Fruit fly (Drosophila melanogaster): ENCODE results near the gene CG33725.

Gene CG33725

dm6 chr3L:12482246-12482645 lies at the start of gene CG33725:
CG33725 (plus strand) TSS chr3L:12482609.
- no peak for TF ChIP-seq CG17801 (GFP tag; optimal IDR thresholded peaks at IDR 0.05; ENCODE audit: partially characterized antibody)

DNA sequence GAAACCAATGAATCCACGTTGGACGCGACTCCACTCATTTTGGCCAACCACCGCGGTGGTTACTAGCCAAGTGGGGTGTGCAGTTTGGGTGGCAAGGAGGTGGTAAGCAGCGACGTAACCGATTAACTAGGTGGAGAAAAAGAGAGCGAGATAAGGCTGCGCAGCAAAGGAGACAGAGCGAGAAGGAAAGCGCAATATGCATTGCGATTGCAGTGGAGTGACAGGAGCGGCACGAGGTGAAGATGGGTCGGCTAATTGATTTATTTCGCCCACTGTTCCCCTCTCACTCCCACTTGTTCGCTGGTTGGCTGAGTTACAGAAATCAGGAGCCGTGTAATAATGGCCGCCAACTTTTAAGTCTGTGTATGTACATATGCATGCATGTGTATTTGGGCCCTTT lies 48.7 kb upstream of the CG33725 start:
- no peak for TF ChIP-seq CG17801 (GFP tag; optimal IDR thresholded peaks at IDR 0.05; ENCODE audit: partially characterized antibody)

DNA sequence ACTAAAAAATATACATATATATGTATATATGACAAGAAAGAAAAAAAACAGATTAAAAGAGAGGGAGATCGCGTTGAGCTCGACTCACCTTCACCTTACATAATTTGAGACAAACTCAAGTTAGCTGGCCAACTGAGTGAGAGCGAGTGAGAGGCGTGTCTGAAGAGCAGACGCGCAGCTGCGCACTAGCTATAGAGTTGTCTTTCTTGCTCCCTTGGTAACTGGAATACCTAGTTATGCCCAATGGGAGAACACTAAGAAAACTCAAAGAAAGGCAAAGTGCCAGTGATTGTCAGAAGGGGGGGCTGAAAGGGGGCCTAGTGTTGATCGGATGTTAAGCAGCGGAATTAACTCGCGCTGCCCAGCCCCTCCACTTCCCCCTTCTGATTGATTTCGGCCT lies 48.0 kb upstream of the CG33725 start:
- TF ChIP-seq CG17801 (GFP tag; optimal IDR thresholded peaks at IDR 0.05; ENCODE audit: partially characterized antibody), result no peak

DNA sequence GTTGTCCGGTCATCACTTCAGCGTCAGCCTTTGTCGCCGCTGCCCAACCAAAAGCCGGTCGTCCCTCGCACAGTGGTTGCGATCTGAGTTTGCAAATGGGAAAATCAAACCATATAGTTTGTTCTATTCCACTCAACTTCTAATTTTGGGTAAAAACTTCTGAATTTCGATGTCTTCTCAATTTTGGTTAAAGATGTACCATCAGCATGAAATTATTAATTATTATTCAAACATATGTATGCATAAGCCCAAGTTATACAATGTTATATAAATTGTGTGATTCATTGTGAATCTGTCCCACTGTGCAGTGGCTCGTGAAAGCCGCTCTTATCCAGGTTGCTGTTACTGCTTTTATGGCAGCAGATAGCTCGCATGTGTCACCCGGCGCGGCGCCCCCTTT lies 39.8 kb upstream of the CG33725 start:
- no peak for TF ChIP-seq CG17801 (GFP tag; optimal IDR thresholded peaks at IDR 0.05; ENCODE audit: partially characterized antibody)

- TF ChIP-seq CG17801 (GFP tag; optimal IDR thresholded peaks at IDR 0.05; ENCODE audit: partially characterized antibody), result no peak
These were observed 38.4 kb upstream of the CG33725 start for dm6 chr3L:12444040-12444439.

DNA sequence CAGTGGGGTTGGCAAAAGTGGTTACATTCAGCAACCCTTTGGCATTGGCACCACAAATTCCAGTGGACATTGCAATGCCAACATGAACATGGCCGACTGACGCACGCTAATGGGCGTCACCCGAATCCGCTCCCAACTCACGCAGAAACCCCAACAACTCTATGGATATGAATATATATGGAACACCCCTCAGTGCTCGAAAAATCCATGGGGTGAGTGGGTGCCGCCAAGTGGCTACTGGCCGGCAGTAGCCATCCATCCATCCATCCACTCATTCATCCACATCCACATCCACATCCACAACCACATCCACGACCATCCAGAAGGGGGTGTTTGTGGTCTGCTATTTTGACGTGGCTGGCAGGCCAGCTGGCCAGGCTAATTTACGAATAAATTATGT lies 35.3 kb upstream of the CG33725 start:
- no peak for TF ChIP-seq CG17801 (GFP tag; optimal IDR thresholded peaks at IDR 0.05; ENCODE audit: partially characterized antibody)

dm6 chr3L:12447501-12447900 lies 34.9 kb upstream of the CG33725 start:
- TF ChIP-seq CG17801 (GFP tag; optimal IDR thresholded peaks at IDR 0.05; ENCODE audit: partially characterized antibody), result no peak

dm6 chr3L:12453529-12453928 lies 28.9 kb upstream of the CG33725 start:
- no peak for TF ChIP-seq CG17801 (GFP tag; optimal IDR thresholded peaks at IDR 0.05; ENCODE audit: partially characterized antibody)

dm6 chr3L:12455034-12455433 lies 27.4 kb upstream of the CG33725 start:
- TF ChIP-seq CG17801 (GFP tag; optimal IDR thresholded peaks at IDR 0.05; ENCODE audit: partially characterized antibody), result no peak

dm6 chr3L:12456916-12457662 lies 25.3 kb upstream of the CG33725 start:
- TF ChIP-seq CG17801 (GFP tag; optimal IDR thresholded peaks at IDR 0.05; ENCODE audit: partially characterized antibody), result no peak

- TF ChIP-seq CG17801 (GFP tag; optimal IDR thresholded peaks at IDR 0.05; ENCODE audit: partially characterized antibody), result no peak
These were observed 20.5 kb upstream of the CG33725 start for dm6 chr3L:12461953-12462352.

dm6 chr3L:12463580-12463979 lies 18.8 kb upstream of the CG33725 start:
- TF ChIP-seq CG17801 (GFP tag; optimal IDR thresholded peaks at IDR 0.05; ENCODE audit: partially characterized antibody), result no peak

DNA sequence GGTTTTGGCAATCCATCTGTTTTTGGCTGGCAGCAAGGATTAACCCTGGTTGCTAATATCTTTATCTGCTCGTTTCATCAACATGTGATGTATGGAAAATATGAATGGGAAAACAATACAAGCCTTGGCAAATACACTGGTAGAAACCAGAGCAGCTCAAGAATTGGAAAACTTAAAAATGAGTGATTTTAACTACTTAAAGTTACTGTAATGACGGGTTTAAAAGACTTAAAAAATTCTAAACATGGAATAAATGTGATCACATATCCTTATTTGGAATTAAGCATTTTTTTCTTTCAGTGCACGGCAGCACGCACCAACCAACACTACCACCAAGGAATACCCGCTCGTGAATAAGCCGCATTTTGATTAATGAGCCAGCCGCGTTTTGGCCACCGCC lies 17.2 kb upstream of the CG33725 start:
- TF ChIP-seq CG17801 (GFP tag; optimal IDR thresholded peaks at IDR 0.05; ENCODE audit: partially characterized antibody), result no peak

dm6 chr3L:12468016-12468415 lies 14.4 kb upstream of the CG33725 start, which contains the start of gene eyg:
eyg (minus strand) TSS chr3L:12468021.
- no peak for TF ChIP-seq CG17801 (GFP tag; optimal IDR thresholded peaks at IDR 0.05; ENCODE audit: partially characterized antibody)

- TF ChIP-seq CG17801 (GFP tag; optimal IDR thresholded peaks at IDR 0.05; ENCODE audit: partially characterized antibody), result no peak
These were observed 12.7 kb upstream of the CG33725 start, which contains the start of gene CG32102 for dm6 chr3L:12469684-12470083. CG32102 (minus strand) TSS chr3L:12469784.

dm6 chr3L:12470509-12470908 lies 11.9 kb upstream of the CG33725 start:
- TF ChIP-seq CG17801 (GFP tag; optimal IDR thresholded peaks at IDR 0.05; ENCODE audit: partially characterized antibody), result no peak

DNA sequence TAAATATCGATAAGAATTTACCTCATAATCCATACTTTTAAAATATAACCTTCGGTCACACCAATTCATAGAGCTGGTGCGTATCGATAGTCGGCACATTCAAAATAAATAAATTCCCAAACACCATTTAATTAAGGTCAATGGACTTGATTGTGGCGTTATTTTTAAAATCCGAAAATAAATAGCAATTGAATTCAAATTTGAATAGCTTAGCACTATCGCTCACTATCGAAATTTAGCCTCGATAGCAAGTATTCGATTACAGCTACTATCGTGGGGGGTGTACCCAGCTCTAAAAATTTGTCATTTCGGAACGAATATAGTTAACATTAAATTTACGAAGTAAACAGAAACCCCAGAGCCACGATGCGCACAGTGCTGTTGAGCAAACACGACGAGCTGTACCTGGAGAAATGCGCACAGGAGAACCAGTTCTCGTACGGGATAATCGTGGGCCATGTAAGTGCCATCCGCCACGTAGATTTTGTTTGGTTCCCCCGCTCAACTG lies 10.9 kb upstream of the CG33725 start, which contains the start of gene CG10616:
Gene CG10616, plus strand, starts transcription at position 258 of the 508 bp plus-strand sequence.
- no peak for TF ChIP-seq CG17801 (GFP tag; optimal IDR thresholded peaks at IDR 0.05; ENCODE audit: partially characterized antibody)

Measured in ovary, adult (tissue).